Worm (Caenorhabditis elegans) whole organism, L1 larva: ENCODE measurements around the gene Y22D7AL.16.

ENCODE experiments used
- C16A3.4 ChIP-seq: fragments of 150-350 bp; optimal IDR thresholded peaks from 2 replicates; lab custom pipeline; 2014; ENCODE audit warnings: missing biosample characterization, missing genetic modification characterization
- aha-1 ChIP-seq: fragments of 150-350 bp; optimal IDR thresholded peaks from 2 replicates; lab custom pipeline; 2014; ENCODE audit warnings: missing biosample characterization, missing genetic modification characterization
- blmp-1 ChIP-seq: fragments of 150-350 bp; optimal IDR thresholded peaks from 2 replicates; lab custom pipeline; 2014; ENCODE audit warnings: missing biosample characterization, missing genetic modification characterization
- ceh-8 ChIP-seq: fragments of 200-800 bp; sonication (Bioruptor generic); optimal IDR thresholded peaks from 2 replicates; lab custom pipeline; 2018; ENCODE audit warnings: mild to moderate bottlenecking, missing genetic modification characterization, moderate library complexity, missing compliant biosample characterization
- ceh-88 ChIP-seq: fragments of 200-800 bp; sonication (Bioruptor generic); IDR thresholded peaks from 2 replicates; pipeline ENCODE4 v1.3.6; 2022; ENCODE audit warnings: missing genetic modification characterization, missing compliant biosample characterization
- ceh-90 ChIP-seq: sonication (generic microtip); optimal IDR thresholded peaks from 2 replicates; lab custom pipeline; 2016; ENCODE audit warnings: missing genetic modification characterization, missing compliant biosample characterization
- dsc-1 ChIP-seq: sonication (generic microtip); optimal IDR thresholded peaks from 2 replicates; lab custom pipeline; 2016; ENCODE audit warnings: mild to moderate bottlenecking, missing genetic modification characterization, missing compliant biosample characterization
- efl-1 ChIP-seq, 4 experiments: fragments of 150-350 bp; optimal IDR thresholded peaks in 3 of 4; peaks in 1 of 4; 1 replicate in 1 of 4; 2 replicates in 3 of 4; lab custom pipeline; 2014; ENCODE audit warnings: missing biosample characterization in 2 of 4, missing genetic modification characterization in 2 of 4, missing genetic modification reagents in 2 of 4
- efl-3 ChIP-seq: fragments of 200-800 bp; sonication (Bioruptor generic); optimal IDR thresholded peaks from 2 replicates; lab custom pipeline; 2018; ENCODE audit warnings: mild to moderate bottlenecking, missing genetic modification characterization, missing compliant biosample characterization
- egl-13 ChIP-seq: sonication (generic microtip); optimal IDR thresholded peaks from 2 replicates; lab custom pipeline; 2016; ENCODE audit warnings: missing genotype, missing genetic modification reagents, missing genetic modification characterization, missing compliant biosample characterization
- elt-2 ChIP-seq: sonication (generic microtip); optimal IDR thresholded peaks from 2 replicates; lab custom pipeline; 2016; ENCODE audit warnings: missing genetic modification characterization, mild to moderate bottlenecking, inconsistent platforms, missing compliant biosample characterization, missing genetic modification reagents
- fkh-10 ChIP-seq: sonication (generic microtip); optimal IDR thresholded peaks from 2 replicates; lab custom pipeline; 2017; ENCODE audit warnings: missing biosample characterization, missing genetic modification reagents, missing genetic modification characterization
- fkh-4 ChIP-seq: sonication (generic microtip); optimal IDR thresholded peaks from 2 replicates; lab custom pipeline; 2016; ENCODE audit warnings: missing compliant biosample characterization, missing genetic modification characterization, borderline replicate concordance
- hlh-17 ChIP-seq: fragments of 200-800 bp; sonication (Bioruptor generic); optimal IDR thresholded peaks from 2 replicates; lab custom pipeline; 2018; ENCODE audit warnings: missing genetic modification characterization, mild to moderate bottlenecking, missing compliant biosample characterization, moderate library complexity, borderline replicate concordance
- irx-1 ChIP-seq: sonication (generic microtip); optimal IDR thresholded peaks from 2 replicates; lab custom pipeline; 2016; ENCODE audit warnings: missing genetic modification characterization, missing compliant biosample characterization
- isw-1 ChIP-seq: fragments of 200-800 bp; sonication (Bioruptor generic); IDR thresholded peaks from 2 replicates; pipeline ENCODE4 v1.3.6; 2022; ENCODE audit warnings: missing genetic modification characterization, missing compliant biosample characterization
- jun-1 ChIP-seq: fragments of 150-350 bp; optimal IDR thresholded peaks from 2 replicates; lab custom pipeline; 2014; ENCODE audit warnings: missing biosample characterization, missing genetic modification reagents, missing genetic modification characterization
- lin-13 ChIP-seq: fragments of 150-350 bp; optimal IDR thresholded peaks from 2 replicates; lab custom pipeline; 2014; ENCODE audit warnings: missing biosample characterization, missing genetic modification reagents, missing genetic modification characterization
- lin-15B ChIP-seq: fragments of 150-350 bp; sonication (generic microtip); optimal IDR thresholded peaks from 3 replicates; lab custom pipeline; 2014; ENCODE audit warnings: missing biosample characterization, missing genetic modification characterization
- lir-3 ChIP-seq: sonication (generic microtip); optimal IDR thresholded peaks from 2 replicates; lab custom pipeline; 2016; ENCODE audit warnings: mild to moderate bottlenecking, missing genetic modification characterization, moderate library complexity, missing compliant biosample characterization; ENCODE audit not compliant: poor library complexity
- mab-9 ChIP-seq: fragments of 200-800 bp; sonication (Bioruptor generic); IDR thresholded peaks from 2 replicates; pipeline ENCODE4 v1.3.6; 2022; ENCODE audit warnings: missing genetic modification reagents, missing genetic modification characterization, missing compliant biosample characterization
- nhr-20 ChIP-seq: sonication (generic microtip); optimal IDR thresholded peaks from 2 replicates; lab custom pipeline; 2016; ENCODE audit warnings: mild to moderate bottlenecking, missing genetic modification characterization, missing compliant biosample characterization
- nhr-28 ChIP-seq: fragments of 150-350 bp; optimal IDR thresholded peaks from 2 replicates; lab custom pipeline; 2014; ENCODE audit warnings: missing biosample characterization, missing genetic modification characterization
- nhr-47 ChIP-seq: sonication (generic microtip); optimal IDR thresholded peaks from 2 replicates; lab custom pipeline; 2016; ENCODE audit warnings: mild to moderate bottlenecking, missing genetic modification characterization, moderate library complexity, missing compliant biosample characterization
- nhr-71 ChIP-seq: sonication (generic microtip); optimal IDR thresholded peaks from 2 replicates; lab custom pipeline; 2016; ENCODE audit warnings: mild to moderate bottlenecking, missing genetic modification characterization, moderate library complexity, missing compliant biosample characterization
- nhr-76 ChIP-seq: sonication (generic microtip); optimal IDR thresholded peaks from 2 replicates; lab custom pipeline; 2017; ENCODE audit warnings: missing biosample characterization, missing genetic modification characterization
- nhr-77 ChIP-seq: fragments of 150-350 bp; optimal IDR thresholded peaks from 2 replicates; lab custom pipeline; 2014; ENCODE audit warnings: missing biosample characterization, missing genetic modification characterization
- nhr-84 ChIP-seq: sonication (generic microtip); optimal IDR thresholded peaks from 2 replicates; lab custom pipeline; 2017; ENCODE audit warnings: missing biosample characterization, missing genetic modification characterization
- nhr-85 ChIP-seq: sonication (generic microtip); peaks from one replicate; lab custom pipeline; 2016; ENCODE audit warnings: missing genetic modification characterization, inconsistent platforms, missing compliant biosample characterization
- nhr-90 ChIP-seq: sonication (generic microtip); optimal IDR thresholded peaks from 2 replicates; lab custom pipeline; 2016; ENCODE audit warnings: mild to moderate bottlenecking, missing genetic modification characterization, missing compliant biosample characterization; ENCODE audit not compliant: poor library complexity
- pag-3 ChIP-seq: sonication (generic microtip); optimal IDR thresholded peaks from 2 replicates; lab custom pipeline; 2017; ENCODE audit warnings: missing genetic modification characterization, mild to moderate bottlenecking, missing compliant biosample characterization, antibody characterized with exemption, borderline replicate concordance; ENCODE audit not compliant: insufficient read depth
- rnt-1 ChIP-seq: sonication (generic microtip); optimal IDR thresholded peaks from 2 replicates; lab custom pipeline; 2016; ENCODE audit warnings: mild to moderate bottlenecking, missing genetic modification characterization, moderate library complexity, missing compliant biosample characterization
- snpc-4 ChIP-seq: fragments of 150-350 bp; optimal IDR thresholded peaks from 2 replicates; lab custom pipeline; 2014; ENCODE audit warnings: missing biosample characterization, missing genetic modification characterization
- snu-23 ChIP-seq: sonication (generic microtip); optimal IDR thresholded peaks from 2 replicates; lab custom pipeline; 2016; ENCODE audit warnings: missing genetic modification characterization, missing compliant biosample characterization
- sox-4 ChIP-seq: sonication (generic microtip); optimal IDR thresholded peaks from 2 replicates; lab custom pipeline; 2016; ENCODE audit warnings: missing genetic modification characterization, missing compliant biosample characterization
- sptf-1 ChIP-seq: fragments of 150-350 bp; optimal IDR thresholded peaks from 2 replicates; lab custom pipeline; 2014; ENCODE audit warnings: missing biosample characterization, missing genetic modification characterization
- sup-37 ChIP-seq: fragments of 200-800 bp; sonication (Bioruptor generic); optimal IDR thresholded peaks from 2 replicates; lab custom pipeline; 2018; ENCODE audit warnings: mild to moderate bottlenecking, missing genetic modification characterization, missing compliant biosample characterization
- swsn-7 ChIP-seq: sonication (generic microtip); optimal IDR thresholded peaks from 2 replicates; lab custom pipeline; 2016; ENCODE audit warnings: missing genetic modification characterization, missing compliant biosample characterization
- tbx-2 ChIP-seq: sonication (generic microtip); optimal IDR thresholded peaks from 2 replicates; lab custom pipeline; 2016; ENCODE audit warnings: missing genetic modification characterization, missing compliant biosample characterization
- unc-62 ChIP-seq: fragments of 150-350 bp; optimal IDR thresholded peaks from 2 replicates; lab custom pipeline; 2014; ENCODE audit warnings: missing biosample characterization, missing genetic modification reagents, missing genetic modification characterization
- ztf-11 ChIP-seq, 2 experiments: sonication (generic microtip); optimal IDR thresholded peaks; 2 replicates each; lab custom pipeline; 2016 to 2017; ENCODE audit warnings: missing genetic modification characterization in 2 of 2, missing biosample characterization in 1 of 2, missing compliant biosample characterization in 1 of 2

Gene Y22D7AL.16

DNA sequence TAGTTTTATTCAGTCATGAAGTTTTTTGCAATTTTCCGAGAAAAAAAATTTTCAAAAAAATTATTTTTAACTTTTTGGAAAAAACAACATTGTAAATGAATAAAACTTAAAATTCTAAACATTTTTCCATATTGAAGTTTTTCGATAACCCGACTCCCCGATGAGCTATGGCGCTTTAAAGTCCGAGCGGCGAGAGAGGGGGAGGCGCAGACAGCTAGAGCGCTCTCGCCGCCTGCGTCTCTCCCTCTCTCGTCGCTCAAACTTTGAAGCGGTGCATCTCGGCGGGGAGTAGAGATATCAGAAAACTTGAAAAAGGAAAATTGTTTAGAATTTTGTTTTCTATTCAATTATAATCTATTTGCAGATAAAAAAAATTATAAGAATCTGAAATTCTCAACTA is 26.7 kb downstream of the Y22D7AL.16 start:
- TF ChIP-seq rnt-1 (tag; lab: Kevin White, UChicago): no peak
- TF ChIP-seq blmp-1: no peak
- TF ChIP-seq ceh-90 (tag; lab: Kevin White, UChicago): no peak
- no peak for TF ChIP-seq ztf-11 (tag; optimal IDR thresholded peaks at IDR 0.05; lab: Kevin White, UChicago)
- TF ChIP-seq swsn-7 (tag; lab: Kevin White, UChicago): no peak
- no peak for TF ChIP-seq pag-3 (tag; lab: Kevin White, UChicago)
- no peak for TF ChIP-seq lin-13 (GFP tag; lab: Kevin White, UChicago)
- TF ChIP-seq snpc-4: no peak
- no peak for TF ChIP-seq fkh-10 (GFP tag; lab: Kevin White, UChicago)
- no peak for TF ChIP-seq nhr-71 (tag; lab: Kevin White, UChicago)
- TF ChIP-seq tbx-2 (tag; lab: Kevin White, UChicago): no peak
- TF ChIP-seq nhr-77: no peak
- no peak for TF ChIP-seq isw-1 (GFP tag; lab: Robert Waterston, UW)
- no peak for TF ChIP-seq sup-37 (GFP tag; lab: Kevin White, UChicago)

DNA sequence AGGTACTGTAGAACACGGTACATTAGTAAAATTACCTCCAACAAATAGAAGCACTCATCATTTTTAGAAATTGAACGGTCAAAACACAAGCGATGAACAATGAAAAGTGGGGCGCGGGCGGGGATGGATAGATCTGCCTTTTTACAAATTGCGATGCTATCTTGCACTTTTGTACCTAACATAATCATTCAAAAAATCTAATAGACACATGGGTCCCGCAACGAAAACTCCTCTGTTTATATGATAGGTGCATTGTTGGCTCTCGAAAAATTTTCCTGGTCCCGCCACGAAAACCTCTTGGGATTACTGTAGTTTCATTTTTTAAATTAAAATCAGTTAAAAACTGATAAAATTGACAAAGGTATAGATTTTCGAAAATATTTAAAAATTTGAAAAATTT is 30.7 kb downstream of the Y22D7AL.16 start, which contains the start of gene Y22D7AL.11:
Gene Y22D7AL.11 (minus strand): TSS at position 101 of the 400 bp plus-strand sequence.
- TF ChIP-seq sox-4 (tag; lab: Kevin White, UChicago): no peak
- TF ChIP-seq, all 84 proteins: peak for 0

DNA sequence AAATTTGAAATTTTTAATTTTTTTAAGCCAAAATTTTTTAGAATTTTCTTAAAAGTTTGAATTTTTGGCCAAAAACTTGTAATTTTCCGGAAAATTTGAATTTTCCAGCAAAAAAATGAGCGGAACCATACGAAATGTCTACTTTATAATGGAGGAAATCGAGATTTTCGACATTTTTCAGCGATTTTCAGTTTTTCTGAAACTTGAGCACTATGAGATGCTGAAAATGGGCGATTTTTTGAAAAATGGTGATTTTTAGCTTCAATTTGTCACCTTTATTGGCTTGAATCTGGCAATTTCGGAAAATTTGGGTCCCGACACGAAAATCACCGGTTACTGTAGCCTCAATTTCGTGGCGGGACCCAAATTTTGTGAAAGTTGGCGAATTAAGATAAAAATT is 38.5 kb downstream of the Y22D7AL.16 start, which contains the start of gene Y22D7AL.4:
Gene Y22D7AL.4 (plus strand): TSS at position 109 of the 400 bp plus-strand sequence.
- TF ChIP-seq egl-13 (tag; lab: Kevin White, UChicago) (no peak), ztf-11 (tag; optimal IDR thresholded peaks at IDR 0.05; lab: Kevin White, UChicago) (no peak), ceh-88 (GFP tag; lab: Robert Waterston, UW) (no peak), dsc-1 (tag; lab: Kevin White, UChicago) (no peak), jun-1 (tag; lab: Kevin White, UChicago) (no peak), snu-23 (no peak), nhr-90 (no peak), lin-15B (tag; lab: Kevin White, UChicago) (no peak), nhr-71 (tag; lab: Kevin White, UChicago) (no peak), efl-1 (optimal IDR thresholded peaks at IDR 0.05; lab: Kevin White, UChicago) (no peak), efl-1 (GFP tag; optimal IDR thresholded peaks at IDR 0.05 in 1 of 2; lab: Kevin White, UChicago) (peak in 1 of 2 experiments; percentile 13), lir-3 (tag; lab: Kevin White, UChicago) (no peak), unc-62 (GFP tag; lab: Kevin White, UChicago) (no peak), nhr-85 (peak; percentile 52)

DNA sequence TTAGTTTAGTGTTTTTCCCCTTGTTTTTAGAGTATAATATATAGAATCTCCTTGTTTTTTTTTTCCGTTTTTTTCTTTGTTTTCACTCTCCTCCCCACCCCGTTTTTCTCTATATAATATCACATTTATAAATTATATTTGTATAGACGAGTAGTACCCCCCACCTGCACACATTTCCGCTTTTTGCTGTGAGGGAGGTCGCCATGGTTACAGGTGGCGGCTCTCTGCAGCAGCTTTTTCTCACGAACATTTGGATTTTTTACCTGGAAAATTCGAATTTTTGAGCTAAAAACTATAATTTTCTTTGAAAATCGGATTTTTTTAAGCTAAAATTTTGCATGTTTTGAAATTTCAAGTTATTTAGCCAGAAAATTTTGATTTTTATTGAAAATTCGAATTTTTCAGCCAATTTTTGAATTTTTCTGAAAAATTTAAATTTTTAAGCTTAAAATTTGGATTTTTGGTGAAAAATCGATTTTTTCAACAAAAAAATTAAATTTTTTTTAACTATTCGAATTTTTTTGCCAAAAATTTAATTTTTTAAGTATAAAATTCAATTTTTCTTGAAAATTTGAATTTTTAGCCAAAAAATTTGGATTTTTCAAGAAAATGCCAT is 39.2 kb downstream of the Y22D7AL.16 start:
- no peak for TF ChIP-seq efl-1 (optimal IDR thresholded peaks at IDR 0.05; lab: Kevin White, UChicago)
- TF ChIP-seq efl-1 (GFP tag; optimal IDR thresholded peaks at IDR 0.05 in 1 of 2; lab: Kevin White, UChicago): peak in 1 of 2 experiments; percentile 70
- no peak for TF ChIP-seq fkh-4 (tag; lab: Kevin White, UChicago)

DNA sequence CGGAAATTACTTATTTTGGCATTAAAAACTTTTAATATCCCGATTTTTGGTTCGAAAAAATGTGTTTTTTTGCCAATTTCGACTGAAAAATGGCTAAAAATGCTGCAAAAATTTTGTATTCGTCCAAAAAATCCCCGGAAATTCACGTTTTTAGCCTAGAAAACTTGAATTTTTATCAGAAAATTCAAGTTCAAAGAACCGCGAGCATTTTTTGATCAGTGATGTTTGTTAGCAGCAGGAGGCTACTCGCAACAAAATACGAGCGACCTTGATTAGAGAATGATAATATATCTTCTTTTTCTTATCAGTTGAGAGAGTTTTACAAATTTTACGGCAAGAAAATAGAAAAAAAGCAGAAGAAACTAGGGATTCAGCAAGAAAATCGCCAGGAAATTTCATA is 42.7 kb downstream of the Y22D7AL.16 start:
- TF ChIP-seq snu-23 (peak; percentile 58), sptf-1 (tag; lab: Kevin White, UChicago) (no peak), mab-9 (no peak), sox-4 (tag; lab: Kevin White, UChicago) (no peak), elt-2 (tag; lab: Kevin White, UChicago) (peak; percentile 42), blmp-1 (peak; percentile 25), rnt-1 (tag; lab: Kevin White, UChicago) (no peak), nhr-90 (peak; percentile 43), efl-3 (no peak), hlh-17 (no peak), nhr-47 (tag; lab: Kevin White, UChicago) (no peak), nhr-77 (no peak), jun-1 (tag; lab: Kevin White, UChicago) (no peak), irx-1 (no peak), nhr-76 (no peak), nhr-84 (tag; lab: Kevin White, UChicago) (no peak), nhr-28 (tag; lab: Kevin White, UChicago) (no peak), C16A3.4 (tag; lab: Kevin White, UChicago) (no peak), ceh-8 (GFP tag; lab: Kevin White, UChicago) (no peak), aha-1 (tag; lab: Kevin White, UChicago) (no peak), nhr-20 (tag; lab: Kevin White, UChicago) (peak; percentile 46), efl-1 (optimal IDR thresholded peaks at IDR 0.05; lab: Kevin White, UChicago) (no peak), efl-1 (GFP tag; optimal IDR thresholded peaks at IDR 0.05 in 1 of 2; lab: Kevin White, UChicago) (peak in 1 of 2 experiments; percentile 15)
